Worm (Caenorhabditis elegans) whole organism, early embryonic: ENCODE measurements around the gene irg-8.

Experiments
- ama-1 ChIP-seq: fragments of 150-350 bp; optimal IDR thresholded peaks from 2 replicates; lab custom pipeline; 2014
- hmbx-1 ChIP-seq: sonication (generic microtip); optimal IDR thresholded peaks from 2 replicates; lab custom pipeline; 2016; ENCODE audit warnings: mild to moderate bottlenecking, missing genetic modification characterization, missing compliant biosample characterization
- sea-1 ChIP-seq: fragments of 200-800 bp; sonication (Bioruptor generic); conservative IDR thresholded peaks from 2 replicates; pipeline ENCODE4 v1.3.6; 2022; ENCODE audit warnings: missing genetic modification characterization, missing compliant biosample characterization

- TF ChIP-seq ama-1 (lab: Kevin White, UChicago) (no peak), sea-1 (GFP tag; lab: Robert Waterston, UW) (no peak), hmbx-1 (tag; lab: Kevin White, UChicago) (no peak)
Observed at ce11 chrV:446574-446973, 29.1 kb upstream of the irg-8 start, which contains the start of gene srh-34.
